Fruit fly (Drosophila melanogaster) whole organism, embryonic: ENCODE data around the gene Lsd-1.

Experiments
- ATbp ChIP-seq: fragments of 200-800 bp; sonication (Bioruptor generic); optimal IDR thresholded peaks from 2 replicates; lab custom pipeline; 2017; ENCODE audit warnings: missing biosample characterization, mild to moderate bottlenecking, missing genetic modification characterization, missing genetic modification reagents
- B-H2 ChIP-seq: fragments of 200-800 bp; sonication (Bioruptor generic); optimal IDR thresholded peaks from 2 replicates; lab custom pipeline; 2018; ENCODE audit warnings: missing biosample characterization, mild to moderate bottlenecking, missing genetic modification characterization
- Blimp-1 ChIP-seq: fragments of 200-800 bp; sonication (Bioruptor generic); optimal IDR thresholded peaks from 3 replicates; lab custom pipeline; 2018; ENCODE audit warnings: missing biosample characterization, missing genetic modification characterization, mild to moderate bottlenecking, moderate library complexity, missing genetic modification reagents
- CG10267 ChIP-seq: fragments of 200-800 bp; sonication (Bioruptor generic); optimal IDR thresholded peaks from 2 replicates; lab custom pipeline; 2018; ENCODE audit warnings: missing biosample characterization, mild to moderate bottlenecking, missing genetic modification characterization, moderate library complexity
- CG10462 ChIP-seq: fragments of 200-800 bp; sonication (Bioruptor generic); optimal IDR thresholded peaks from 2 replicates; lab custom pipeline; 2016; ENCODE audit warnings: missing biosample characterization, missing genetic modification characterization
- CG10565 ChIP-seq: fragments of 200-800 bp; sonication (Bioruptor generic); optimal IDR thresholded peaks from 3 replicates; lab custom pipeline; 2016; ENCODE audit warnings: missing biosample characterization, mild to moderate bottlenecking, missing genetic modification characterization
- CG11093 ChIP-seq: fragments of 200-800 bp; sonication (Bioruptor generic); IDR thresholded peaks from 3 replicates; pipeline ENCODE4 v1.3.6; 2022; ENCODE audit warnings: missing biosample characterization, missing genetic modification characterization
- CG11723 ChIP-seq: fragments of 200-800 bp; sonication (Bioruptor generic); optimal IDR thresholded peaks from 2 replicates; lab custom pipeline; 2017; ENCODE audit warnings: missing biosample characterization, mild to moderate bottlenecking, missing genetic modification characterization
- CG12219 ChIP-seq: fragments of 200-800 bp; sonication (Bioruptor generic); optimal IDR thresholded peaks from 3 replicates; lab custom pipeline; 2018; ENCODE audit warnings: missing biosample characterization, mild to moderate bottlenecking, missing genetic modification characterization
- CG12942 ChIP-seq: fragments of 200-800 bp; sonication (Bioruptor generic); optimal IDR thresholded peaks from 3 replicates; lab custom pipeline; 2016; ENCODE audit warnings: missing biosample characterization, missing genetic modification characterization
- CG13894 ChIP-seq: fragments of 200-800 bp; sonication (Bioruptor generic); optimal IDR thresholded peaks from 3 replicates; lab custom pipeline; 2018; ENCODE audit warnings: missing biosample characterization, mild to moderate bottlenecking, missing genetic modification characterization, moderate library complexity
- CG14860 ChIP-seq: fragments of 200-800 bp; sonication (Bioruptor generic); IDR thresholded peaks from 3 replicates; pipeline ENCODE4 v1.3.6; 2022; ENCODE audit warnings: missing biosample characterization, missing genetic modification characterization; ENCODE audit not compliant: partially characterized antibody
- CG15696 ChIP-seq: fragments of 200-800 bp; sonication (Bioruptor generic); optimal IDR thresholded peaks from 2 replicates; lab custom pipeline; 2019; ENCODE audit warnings: missing biosample characterization, mild to moderate bottlenecking, missing genetic modification characterization, moderate library complexity
- CG1647 ChIP-seq: fragments of 200-800 bp; sonication (Bioruptor generic); optimal IDR thresholded peaks from 3 replicates; lab custom pipeline; 2016; ENCODE audit warnings: missing biosample characterization, missing genetic modification characterization
- CG2120 ChIP-seq: fragments of 200-800 bp; sonication (Bioruptor generic); optimal IDR thresholded peaks from 3 replicates; lab custom pipeline; 2016; ENCODE audit warnings: missing biosample characterization, missing genetic modification characterization
- CG30403 ChIP-seq: fragments of 200-800 bp; sonication (Bioruptor generic); optimal IDR thresholded peaks from 3 replicates; lab custom pipeline; 2016; ENCODE audit warnings: missing biosample characterization, missing genetic modification characterization
- CG32772 ChIP-seq: fragments of 200-800 bp; sonication (Bioruptor generic); IDR thresholded peaks from 2 replicates; pipeline ENCODE4 v1.3.6; 2022; ENCODE audit warnings: missing biosample characterization, missing genetic modification characterization
- CG33213 ChIP-seq: fragments of 200-800 bp; sonication (Bioruptor generic); optimal IDR thresholded peaks from 3 replicates; lab custom pipeline; 2016; ENCODE audit warnings: missing biosample characterization, missing genetic modification characterization
- CG34376 ChIP-seq: fragments of 200-800 bp; sonication (Bioruptor generic); optimal IDR thresholded peaks from 2 replicates; lab custom pipeline; 2018; ENCODE audit warnings: missing biosample characterization, mild to moderate bottlenecking, missing genetic modification characterization
- CG3838 ChIP-seq: fragments of 200-800 bp; sonication (Bioruptor generic); optimal IDR thresholded peaks from 3 replicates; lab custom pipeline; 2016; ENCODE audit warnings: missing biosample characterization, missing genetic modification characterization
- CG4730 ChIP-seq: fragments of 200-800 bp; sonication (Bioruptor generic); IDR thresholded peaks from 2 replicates; pipeline ENCODE4 v1.3.6; 2022; ENCODE audit warnings: missing biosample characterization, missing genetic modification characterization
- CG6254 ChIP-seq: fragments of 200-800 bp; sonication (Bioruptor generic); optimal IDR thresholded peaks from 3 replicates; lab custom pipeline; 2017; ENCODE audit warnings: mild to moderate bottlenecking, missing biosample characterization, missing genetic modification reagents, missing genetic modification characterization
- CG7556 ChIP-seq: fragments of 200-800 bp; sonication (Bioruptor generic); optimal IDR thresholded peaks from 2 replicates; lab custom pipeline; 2017; ENCODE audit warnings: missing biosample characterization, mild to moderate bottlenecking, missing genetic modification characterization
- CG8478 ChIP-seq: fragments of >200 bp; optimal IDR thresholded peaks from 2 replicates; lab custom pipeline; 2018
- CG9797 ChIP-seq: fragments of 200-800 bp; sonication (Bioruptor generic); optimal IDR thresholded peaks from 3 replicates; lab custom pipeline; 2018; ENCODE audit warnings: missing biosample characterization, mild to moderate bottlenecking, missing genetic modification characterization
- Dad ChIP-seq: fragments of 200-800 bp; sonication (Bioruptor generic); optimal IDR thresholded peaks from 3 replicates; lab custom pipeline; 2016; ENCODE audit warnings: missing biosample characterization, missing genetic modification characterization
- Dip3 ChIP-seq: fragments of 200-800 bp; sonication (Bioruptor generic); optimal IDR thresholded peaks from 3 replicates; lab custom pipeline; 2016; ENCODE audit warnings: missing biosample characterization, missing genetic modification characterization
- Fer1 ChIP-seq: fragments of 200-800 bp; sonication (Bioruptor generic); optimal IDR thresholded peaks from 2 replicates; lab custom pipeline; 2017; ENCODE audit warnings: missing biosample characterization, mild to moderate bottlenecking, missing genetic modification characterization
- H2.0 ChIP-seq: fragments of 200-800 bp; sonication (Bioruptor generic); IDR thresholded peaks from 2 replicates; pipeline ENCODE4 v1.3.6; 2022; ENCODE audit warnings: missing biosample characterization, missing genetic modification characterization
- Jarid2 ChIP-seq: fragments of 200-800 bp; sonication (Bioruptor generic); optimal IDR thresholded peaks from 3 replicates; lab custom pipeline; 2017; ENCODE audit warnings: mild to moderate bottlenecking, missing biosample characterization, missing genetic modification reagents, missing genetic modification characterization
- Lhr ChIP-seq: fragments of 200-800 bp; sonication (Bioruptor generic); optimal IDR thresholded peaks from 3 replicates; lab custom pipeline; 2017; ENCODE audit warnings: mild to moderate bottlenecking, missing biosample characterization, missing genetic modification reagents, missing genetic modification characterization
- Lim3 ChIP-seq: fragments of 200-800 bp; sonication (Bioruptor generic); IDR thresholded peaks from 2 replicates; pipeline ENCODE4 v1.3.6; 2022; ENCODE audit warnings: missing biosample characterization, missing genetic modification characterization
- MTF-1 ChIP-seq: fragments of 200-800 bp; sonication (Bioruptor generic); optimal IDR thresholded peaks from 2 replicates; lab custom pipeline; 2018; ENCODE audit warnings: missing biosample characterization, mild to moderate bottlenecking, missing genetic modification characterization, borderline replicate concordance
- NK7.1 ChIP-seq: fragments of 200-800 bp; sonication (Bioruptor generic); optimal IDR thresholded peaks from 3 replicates; lab custom pipeline; 2016; ENCODE audit warnings: missing biosample characterization, missing genetic modification characterization
- Nf-YC ChIP-seq: fragments of 200-800 bp; optimal IDR thresholded peaks from 3 replicates; lab custom pipeline; 2019; ENCODE audit warnings: missing biosample characterization, mild to moderate bottlenecking, missing genetic modification characterization, moderate library complexity
- Trl ChIP-seq, 3 experiments: fragments of >200 bp in 2 of 3; fragments of 200-800 bp in 1 of 3; sonication (Bioruptor generic) in 1 of 3; optimal IDR thresholded peaks; 2 replicates in 1 of 3; 3 replicates in 2 of 3; lab custom pipeline; 2016 to 2017; ENCODE audit warnings: missing biosample characterization in 1 of 3, missing genetic modification characterization in 1 of 3
- az2 ChIP-seq: fragments of 200-800 bp; sonication (Bioruptor generic); optimal IDR thresholded peaks from 3 replicates; lab custom pipeline; 2016; ENCODE audit warnings: missing biosample characterization, missing genetic modification characterization
- fd64A ChIP-seq: fragments of 200-800 bp; sonication (Bioruptor generic); optimal IDR thresholded peaks from 3 replicates; lab custom pipeline; 2018; ENCODE audit warnings: missing biosample characterization, mild to moderate bottlenecking, missing genetic modification characterization
- hb ChIP-seq: fragments of 200-800 bp; sonication (Bioruptor generic); IDR thresholded peaks from 3 replicates; pipeline ENCODE4 v1.3.6; 2022; ENCODE audit warnings: missing biosample characterization, missing genetic modification characterization; ENCODE audit not compliant: partially characterized antibody
- hkb ChIP-seq, 2 experiments: fragments of 200-800 bp in 1 of 2; fragments of >200 bp in 1 of 2; sonication (Bioruptor generic) in 1 of 2; IDR thresholded peaks in 1 of 2; optimal IDR thresholded peaks in 1 of 2; 2 replicates each; pipeline versions ENCODE4 v1.3.6 to Lab custom; 2017 to 2022; ENCODE audit warnings: missing biosample characterization in 1 of 2, missing genetic modification characterization in 1 of 2
- nom ChIP-seq: fragments of 200-800 bp; sonication (Bioruptor generic); optimal IDR thresholded peaks from 2 replicates; lab custom pipeline; 2017; ENCODE audit warnings: missing biosample characterization, missing genetic modification characterization, mild to moderate bottlenecking, moderate library complexity, missing genetic modification reagents
- onecut ChIP-seq: fragments of 200-800 bp; sonication (Bioruptor generic); IDR thresholded peaks from 2 replicates; pipeline ENCODE4 v1.3.6; 2022; ENCODE audit warnings: missing biosample characterization, missing genetic modification characterization
- p53 ChIP-seq: fragments of 200-800 bp; sonication (Bioruptor generic); optimal IDR thresholded peaks from 2 replicates; lab custom pipeline; 2016; ENCODE audit warnings: missing biosample characterization, missing genetic modification characterization
- pros ChIP-seq: fragments of 200-800 bp; sonication (Bioruptor generic); optimal IDR thresholded peaks from 3 replicates; lab custom pipeline; 2019; ENCODE audit warnings: missing biosample characterization, mild to moderate bottlenecking, missing genetic modification characterization, moderate library complexity
- psq ChIP-seq: fragments of 200-800 bp; sonication (Bioruptor generic); optimal IDR thresholded peaks from 2 replicates; lab custom pipeline; 2017; ENCODE audit warnings: missing biosample characterization, missing genetic modification characterization
- repo ChIP-seq: fragments of 200-800 bp; sonication (Bioruptor generic); optimal IDR thresholded peaks from 2 replicates; lab custom pipeline; 2016; ENCODE audit warnings: missing biosample characterization, missing genetic modification characterization
- so ChIP-seq: fragments of 200-800 bp; sonication (Bioruptor generic); IDR thresholded peaks from 3 replicates; pipeline ENCODE4 v1.3.6; 2022; ENCODE audit warnings: missing biosample characterization, missing genetic modification characterization
- sug ChIP-seq: fragments of 200-800 bp; optimal IDR thresholded peaks from 2 replicates; lab custom pipeline; 2019; ENCODE audit warnings: missing biosample characterization, mild to moderate bottlenecking, missing genetic modification characterization, moderate library complexity
- wek ChIP-seq: fragments of 200-800 bp; sonication (Bioruptor generic); optimal IDR thresholded peaks from 3 replicates; lab custom pipeline; 2018; ENCODE audit warnings: missing biosample characterization, mild to moderate bottlenecking, missing genetic modification characterization, moderate library complexity
- zfh1 ChIP-seq: fragments of 200-800 bp; sonication (Bioruptor generic); IDR thresholded peaks from 3 replicates; pipeline ENCODE4 v1.3.6; 2022; ENCODE audit warnings: missing biosample characterization, missing genetic modification characterization

Lsd-1 gene

dm6 chr3R:23783961-23784360 lies 20.3 kb downstream of the Lsd-1 start (continued):
- TF ChIP-seq Jarid2 (peak; percentile 34), MTF-1 (GFP tag; lab: Kevin White, UChicago) (peak; percentile 17), CG14860 (GFP tag; lab: Robert Waterston, UW) (no peak), CG13894 (tag; lab: Kevin White, UChicago) (no peak), CG30403 (GFP tag; lab: Kevin White, UChicago) (peak; percentile 70), CG11723 (GFP tag; lab: Kevin White, UChicago) (peak; percentile 76), psq (GFP tag; lab: Kevin White, UChicago) (no peak), CG15696 (tag; lab: Kevin White, UChicago) (peak; percentile 61), CG1647 (GFP tag; lab: Kevin White, UChicago) (peak; percentile 48), CG32772 (GFP tag; lab: Robert Waterston, UW) (peak; percentile 65), B-H2 (GFP tag; lab: Kevin White, UChicago) (no peak), CG6254 (peak; percentile 88), Blimp-1 (GFP tag; lab: Kevin White, UChicago) (peak; percentile 89), CG4730 (GFP tag; lab: Robert Waterston, UW) (peak; percentile 47; the same call in 1 of the 2 replicates), ATbp (GFP tag; lab: Kevin White, UChicago) (peak; percentile 75), hb (GFP tag; lab: Robert Waterston, UW) (no peak), Dad (GFP tag; lab: Kevin White, UChicago) (peak; percentile 8), Lim3 (no peak), hkb (optimal IDR thresholded peaks at IDR 0.05; lab: Kevin White, UChicago) (no peak), hkb (GFP tag; IDR thresholded peaks at IDR 0.05; lab: Robert Waterston, UW) (peak; percentile 77), onecut (peak; percentile 49), Nf-YC (no peak), Fer1 (GFP tag; lab: Kevin White, UChicago) (peak; percentile 9), wek (GFP tag; lab: Kevin White, UChicago) (no peak), Lhr (GFP tag; lab: Kevin White, UChicago) (peak; percentile 70), CG12942 (GFP tag; lab: Kevin White, UChicago) (peak; percentile 24), CG8478 (lab: Kevin White, UChicago) (no peak), fd64A (GFP tag; lab: Kevin White, UChicago) (peak; percentile 62), H2.0 (peak; percentile 57), CG2120 (GFP tag; lab: Kevin White, UChicago) (peak; percentile 28), Dip3 (GFP tag; lab: Kevin White, UChicago) (peak; percentile 25), zfh1 (GFP tag; lab: Robert Waterston, UW) (peak; percentile 82), CG9797 (GFP tag; lab: Kevin White, UChicago) (no peak), pros (GFP tag; lab: Kevin White, UChicago) (no peak), sug (tag; lab: Kevin White, UChicago) (no peak), repo (GFP tag; lab: Kevin White, UChicago) (no peak), az2 (peak; percentile 80), CG7556 (GFP tag; lab: Kevin White, UChicago) (peak; percentile 76), CG10565 (GFP tag; lab: Kevin White, UChicago) (no peak), CG3838 (GFP tag; lab: Kevin White, UChicago) (peak; percentile 35), so (peak; percentile 73; the same call in 1 of the 3 replicates), NK7.1 (GFP tag; lab: Kevin White, UChicago) (peak; percentile 49), CG11093 (GFP tag; lab: Robert Waterston, UW) (peak; percentile 65; the same call in 2 of the 3 replicates), CG34376 (no peak), CG10462 (GFP tag; lab: Kevin White, UChicago) (peak; percentile 53), p53 (no peak), CG10267 (peak; percentile 78), nom (GFP tag; lab: Kevin White, UChicago) (peak; percentile 72), CG33213 (GFP tag; lab: Kevin White, UChicago) (peak; percentile 11), CG12219 (peak; percentile 75), Trl (optimal IDR thresholded peaks at IDR 0.05; lab: Kevin White, UChicago) (no peak), Trl (GFP tag; optimal IDR thresholded peaks at IDR 0.05; lab: Kevin White, UChicago) (peak; percentile 62)
